Worm (Caenorhabditis elegans) whole organism, early embryonic: ENCODE measurements around the gene Y6E2A.4.

Experiments used
- F13C5.2 ChIP-seq: sonication (generic microtip); optimal IDR thresholded peaks from 2 replicates; lab custom pipeline; 2017; ENCODE audit warnings: mild to moderate bottlenecking, missing genetic modification characterization, inconsistent platforms, missing compliant biosample characterization
- ama-1 ChIP-seq: fragments of 150-350 bp; optimal IDR thresholded peaks from 2 replicates; lab custom pipeline; 2014
- ceh-13 ChIP-seq: fragments of 200-800 bp; sonication (Bioruptor generic); optimal IDR thresholded peaks from 2 replicates; lab custom pipeline; 2018; ENCODE audit warnings: mild to moderate bottlenecking, missing genetic modification characterization, missing compliant biosample characterization
- flt-1 ChIP-seq: fragments of 200-800 bp; sonication (Bioruptor generic); IDR thresholded peaks from 2 replicates; pipeline ENCODE4 v1.3.6; 2022; ENCODE audit warnings: missing genetic modification characterization, missing compliant biosample characterization
- hnd-1 ChIP-seq: sonication (generic microtip); optimal IDR thresholded peaks from 2 replicates; lab custom pipeline; 2016; ENCODE audit warnings: missing genetic modification characterization, missing compliant biosample characterization
- tbx-37 ChIP-seq: fragments of 200-800 bp; sonication (Bioruptor generic); conservative IDR thresholded peaks from 2 replicates; pipeline ENCODE4 v1.3.6; 2022; ENCODE audit warnings: missing genetic modification reagents, missing genetic modification characterization, missing compliant biosample characterization

ce11 chrV:15698099-15698498 lies 18.5 kb downstream of the Y6E2A.4 start, which contains the start of gene srx-29:
- no peak for TF ChIP-seq F13C5.2
- no peak for TF ChIP-seq tbx-37 (GFP tag; lab: Robert Waterston, UW)
- TF ChIP-seq flt-1 (GFP tag; lab: Robert Waterston, UW): no peak
- TF ChIP-seq ceh-13 (GFP tag; lab: Kevin White, UChicago): no peak
- no peak for TF ChIP-seq hnd-1 (tag; lab: Kevin White, UChicago)
- TF ChIP-seq ama-1 (lab: Kevin White, UChicago): no peak
